Fruit fly (Drosophila melanogaster) whole organism, embryonic: Measurements from ENCODE around the gene Coa8.
A peak's percentile ranks its signal among the peaks of the same experiment; 100 is the strongest.

Experiments used
- ATbp ChIP-seq: fragments of 200-800 bp; sonication (Bioruptor generic); optimal IDR thresholded peaks from 2 replicates; lab custom pipeline; 2017; ENCODE audit warnings: missing biosample characterization, mild to moderate bottlenecking, missing genetic modification characterization, missing genetic modification reagents
- Abd-B ChIP-seq: fragments of 200-800 bp; sonication (Bioruptor generic); optimal IDR thresholded peaks from 2 replicates; lab custom pipeline; 2018; ENCODE audit warnings: missing biosample characterization, mild to moderate bottlenecking, missing genetic modification characterization, moderate library complexity
- Blimp-1 ChIP-seq: fragments of 200-800 bp; sonication (Bioruptor generic); optimal IDR thresholded peaks from 3 replicates; lab custom pipeline; 2018; ENCODE audit warnings: missing biosample characterization, missing genetic modification characterization, mild to moderate bottlenecking, moderate library complexity, missing genetic modification reagents
- Bteb2 ChIP-seq: fragments of 200-800 bp; sonication (Bioruptor generic); optimal IDR thresholded peaks from 2 replicates; lab custom pipeline; 2016; ENCODE audit warnings: missing biosample characterization, missing genetic modification characterization
- CG11398 ChIP-seq: fragments of 200-800 bp; sonication (Bioruptor generic); optimal IDR thresholded peaks from 2 replicates; lab custom pipeline; 2016; ENCODE audit warnings: missing biosample characterization, missing genetic modification characterization
- CG13296 ChIP-seq: fragments of 200-800 bp; sonication (Bioruptor generic); optimal IDR thresholded peaks from 3 replicates; lab custom pipeline; 2018; ENCODE audit warnings: missing biosample characterization, mild to moderate bottlenecking, missing genetic modification characterization
- CG1529 ChIP-seq: fragments of 200-800 bp; sonication (Bioruptor generic); optimal IDR thresholded peaks from 3 replicates; lab custom pipeline; 2018; ENCODE audit warnings: missing biosample characterization, missing genetic modification characterization
- CG1647 ChIP-seq: fragments of 200-800 bp; sonication (Bioruptor generic); optimal IDR thresholded peaks from 3 replicates; lab custom pipeline; 2016; ENCODE audit warnings: missing biosample characterization, missing genetic modification characterization
- CG16815 ChIP-seq: fragments of 200-800 bp; sonication (Bioruptor generic); optimal IDR thresholded peaks from 3 replicates; lab custom pipeline; 2017; ENCODE audit warnings: missing biosample characterization, mild to moderate bottlenecking, missing genetic modification characterization
- CG18764 ChIP-seq: fragments of 200-800 bp; sonication (Bioruptor generic); optimal IDR thresholded peaks from 3 replicates; lab custom pipeline; 2016; ENCODE audit warnings: missing biosample characterization, missing genetic modification characterization
- CG2116 ChIP-seq: fragments of 200-800 bp; sonication (Bioruptor generic); optimal IDR thresholded peaks from 3 replicates; lab custom pipeline; 2018; ENCODE audit warnings: missing biosample characterization, mild to moderate bottlenecking, missing genetic modification characterization
- CG32532 ChIP-seq: fragments of 200-800 bp; sonication (Bioruptor generic); IDR thresholded peaks from 2 replicates; pipeline ENCODE4 v1.3.6; 2022; ENCODE audit warnings: missing biosample characterization, missing genetic modification characterization
- CG3281 ChIP-seq: fragments of 200-800 bp; sonication (Bioruptor generic); optimal IDR thresholded peaks from 3 replicates; lab custom pipeline; 2017; ENCODE audit warnings: missing biosample characterization, mild to moderate bottlenecking, missing genetic modification characterization
- CG34224 ChIP-seq: fragments of 200-800 bp; sonication (Bioruptor generic); IDR thresholded peaks from 3 replicates; pipeline ENCODE4 v1.3.6; 2022; ENCODE audit warnings: missing biosample characterization, missing genetic modification characterization; ENCODE audit not compliant: partially characterized antibody
- CG4360 ChIP-seq: fragments of 200-800 bp; sonication (Bioruptor generic); IDR thresholded peaks from 2 replicates; pipeline ENCODE4 v1.3.6; 2022; ENCODE audit warnings: missing biosample characterization, missing genetic modification characterization
- CG4707 ChIP-seq: fragments of 200-800 bp; sonication (Bioruptor generic); optimal IDR thresholded peaks from 2 replicates; lab custom pipeline; 2018; ENCODE audit warnings: missing biosample characterization, mild to moderate bottlenecking, missing genetic modification characterization, moderate library complexity
- CG5180 ChIP-seq: fragments of 200-800 bp; sonication (Bioruptor generic); optimal IDR thresholded peaks from 3 replicates; lab custom pipeline; 2017; ENCODE audit warnings: missing biosample characterization, missing genetic modification characterization, mild to moderate bottlenecking, moderate library complexity, missing genetic modification reagents
- CG7271 ChIP-seq: fragments of 200-800 bp; sonication (Bioruptor generic); optimal IDR thresholded peaks from 2 replicates; lab custom pipeline; 2018; ENCODE audit warnings: missing biosample characterization, mild to moderate bottlenecking, missing genetic modification characterization, moderate library complexity
- CrebB ChIP-seq: fragments of 200-800 bp; sonication (Bioruptor generic); optimal IDR thresholded peaks from 3 replicates; lab custom pipeline; 2018; ENCODE audit warnings: missing biosample characterization, mild to moderate bottlenecking, missing genetic modification characterization
- Ets65A ChIP-seq: fragments of 200-800 bp; sonication (Bioruptor generic); peaks from one replicate; lab custom pipeline; 2016; ENCODE audit warnings: missing biosample characterization, missing genetic modification characterization
- GATAe ChIP-seq: fragments of 200-800 bp; sonication (Bioruptor generic); conservative IDR thresholded peaks from 2 replicates; pipeline ENCODE4 v1.3.6; 2022; ENCODE audit warnings: missing biosample characterization, missing genetic modification characterization
- Gug ChIP-seq: fragments of 200-800 bp; sonication (Bioruptor generic); IDR thresholded peaks from 4 replicates; pipeline ENCODE4 v1.3.6; 2022; ENCODE audit warnings: missing biosample characterization, missing genetic modification characterization
- HHEX ChIP-seq: fragments of 200-800 bp; sonication (Bioruptor generic); optimal IDR thresholded peaks from 3 replicates; lab custom pipeline; 2017; ENCODE audit warnings: missing biosample characterization, mild to moderate bottlenecking, missing genetic modification characterization, missing genetic modification reagents
- Hr51 ChIP-seq, 2 experiments: fragments of 200-800 bp; sonication (Bioruptor generic); optimal IDR thresholded peaks; 2 replicates in 1 of 2; 3 replicates in 1 of 2; lab custom pipeline; 2016 to 2018; ENCODE audit warnings: missing biosample characterization in 2 of 2, missing genetic modification characterization in 2 of 2, mild to moderate bottlenecking in 1 of 2, moderate library complexity in 1 of 2
- Lim3 ChIP-seq: fragments of 200-800 bp; sonication (Bioruptor generic); IDR thresholded peaks from 2 replicates; pipeline ENCODE4 v1.3.6; 2022; ENCODE audit warnings: missing biosample characterization, missing genetic modification characterization
- Mes4 ChIP-seq: fragments of 200-800 bp; sonication (Bioruptor generic); optimal IDR thresholded peaks from 2 replicates; lab custom pipeline; 2016; ENCODE audit warnings: missing biosample characterization, missing genetic modification characterization
- Side ChIP-seq: fragments of 200-800 bp; sonication (Bioruptor generic); optimal IDR thresholded peaks from 2 replicates; lab custom pipeline; 2016; ENCODE audit warnings: missing biosample characterization, missing genetic modification characterization
- Spps ChIP-seq: fragments of 200-800 bp; sonication (Bioruptor generic); optimal IDR thresholded peaks from 2 replicates; lab custom pipeline; 2018; ENCODE audit warnings: missing biosample characterization, mild to moderate bottlenecking, missing genetic modification characterization
- Sry-β ChIP-seq: fragments of 200-800 bp; sonication (Bioruptor generic); optimal IDR thresholded peaks from 2 replicates; lab custom pipeline; 2018; ENCODE audit warnings: missing biosample characterization, mild to moderate bottlenecking, missing genetic modification characterization, moderate library complexity
- Sry-δ ChIP-seq: fragments of 200-800 bp; sonication (Bioruptor generic); optimal IDR thresholded peaks from 2 replicates; lab custom pipeline; 2016; ENCODE audit warnings: missing biosample characterization, missing genetic modification characterization
- Xbp1 ChIP-seq: fragments of 200-800 bp; sonication (Bioruptor generic); optimal IDR thresholded peaks from 3 replicates; lab custom pipeline; 2016; ENCODE audit warnings: missing biosample characterization, mild to moderate bottlenecking, missing genetic modification characterization
- ash1 ChIP-seq: fragments of 200-800 bp; sonication (Bioruptor generic); optimal IDR thresholded peaks from 2 replicates; lab custom pipeline; 2018; ENCODE audit warnings: missing biosample characterization, mild to moderate bottlenecking, missing genetic modification characterization
- bigmax ChIP-seq: fragments of 200-800 bp; sonication (Bioruptor generic); optimal IDR thresholded peaks from 2 replicates; lab custom pipeline; 2018; ENCODE audit warnings: missing biosample characterization, mild to moderate bottlenecking, missing genetic modification characterization
- crc ChIP-seq: fragments of 200-800 bp; sonication (Bioruptor generic); optimal IDR thresholded peaks from 2 replicates; lab custom pipeline; 2016; ENCODE audit warnings: missing biosample characterization, missing genetic modification characterization
- danr ChIP-seq: fragments of 200-800 bp; sonication (Bioruptor generic); IDR thresholded peaks from 2 replicates; pipeline ENCODE4 v1.3.6; 2022; ENCODE audit warnings: missing biosample characterization, missing genetic modification characterization
- dpn ChIP-seq, 2 experiments: fragments of 200-800 bp; sonication (Bioruptor generic); optimal IDR thresholded peaks; 3 replicates each; lab custom pipeline; 2016; ENCODE audit warnings: missing biosample characterization in 2 of 2, missing genetic modification characterization in 2 of 2
- h ChIP-seq: fragments of >200 bp; optimal IDR thresholded peaks from 2 replicates; lab custom pipeline; 2017
- ham ChIP-seq: fragments of 200-800 bp; sonication (Bioruptor generic); IDR thresholded peaks from 2 replicates; pipeline ENCODE4 v1.3.6; 2022; ENCODE audit warnings: missing biosample characterization, missing genetic modification characterization
- hkb ChIP-seq, 2 experiments: fragments of 200-800 bp in 1 of 2; fragments of >200 bp in 1 of 2; sonication (Bioruptor generic) in 1 of 2; IDR thresholded peaks in 1 of 2; optimal IDR thresholded peaks in 1 of 2; 2 replicates each; pipeline versions ENCODE4 v1.3.6 to Lab custom; 2017 to 2022; ENCODE audit warnings: missing biosample characterization in 1 of 2, missing genetic modification characterization in 1 of 2
- mirr ChIP-seq: fragments of 200-800 bp; sonication (Bioruptor generic); optimal IDR thresholded peaks from 3 replicates; lab custom pipeline; 2018; ENCODE audit warnings: missing biosample characterization, mild to moderate bottlenecking, missing genetic modification characterization
- org-1 ChIP-seq: fragments of 200-800 bp; sonication (Bioruptor generic); optimal IDR thresholded peaks from 2 replicates; lab custom pipeline; 2017; ENCODE audit warnings: missing biosample characterization, missing genetic modification characterization
- pita ChIP-seq: fragments of 200-800 bp; sonication (Bioruptor generic); optimal IDR thresholded peaks from 2 replicates; lab custom pipeline; 2017; ENCODE audit warnings: missing biosample characterization, mild to moderate bottlenecking, missing genetic modification characterization
- schlank ChIP-seq: fragments of 200-800 bp; sonication (Bioruptor generic); optimal IDR thresholded peaks from 2 replicates; lab custom pipeline; 2018; ENCODE audit warnings: missing biosample characterization, mild to moderate bottlenecking, missing genetic modification characterization
- sima ChIP-seq: fragments of 200-800 bp; sonication (Bioruptor generic); optimal IDR thresholded peaks from 2 replicates; lab custom pipeline; 2016; ENCODE audit warnings: missing biosample characterization, missing genetic modification characterization
- so ChIP-seq: fragments of 200-800 bp; sonication (Bioruptor generic); IDR thresholded peaks from 3 replicates; pipeline ENCODE4 v1.3.6; 2022; ENCODE audit warnings: missing biosample characterization, missing genetic modification characterization
- sug ChIP-seq: fragments of 200-800 bp; optimal IDR thresholded peaks from 2 replicates; lab custom pipeline; 2019; ENCODE audit warnings: missing biosample characterization, mild to moderate bottlenecking, missing genetic modification characterization, moderate library complexity
- tna ChIP-seq: fragments of 200-800 bp; sonication (Bioruptor generic); IDR thresholded peaks from 2 replicates; pipeline ENCODE4 v1.3.6; 2022; ENCODE audit warnings: missing biosample characterization, missing genetic modification characterization; ENCODE audit not compliant: partially characterized antibody
- trem ChIP-seq: fragments of 200-800 bp; optimal IDR thresholded peaks from 3 replicates; lab custom pipeline; 2019; ENCODE audit warnings: missing biosample characterization, mild to moderate bottlenecking, missing genetic modification characterization, moderate library complexity
- trh ChIP-seq: fragments of 200-800 bp; sonication (Bioruptor generic); optimal IDR thresholded peaks from 2 replicates; lab custom pipeline; 2016; ENCODE audit warnings: missing biosample characterization, missing genetic modification characterization
- yki ChIP-seq: fragments of >200 bp; optimal IDR thresholded peaks from 3 replicates; lab custom pipeline; 2018
- z ChIP-seq: fragments of 200-800 bp; sonication (Bioruptor generic); IDR thresholded peaks from 3 replicates; pipeline ENCODE4 v1.3.6; 2022; ENCODE audit warnings: missing biosample characterization, missing genetic modification characterization

The Coa8 gene

DNA sequence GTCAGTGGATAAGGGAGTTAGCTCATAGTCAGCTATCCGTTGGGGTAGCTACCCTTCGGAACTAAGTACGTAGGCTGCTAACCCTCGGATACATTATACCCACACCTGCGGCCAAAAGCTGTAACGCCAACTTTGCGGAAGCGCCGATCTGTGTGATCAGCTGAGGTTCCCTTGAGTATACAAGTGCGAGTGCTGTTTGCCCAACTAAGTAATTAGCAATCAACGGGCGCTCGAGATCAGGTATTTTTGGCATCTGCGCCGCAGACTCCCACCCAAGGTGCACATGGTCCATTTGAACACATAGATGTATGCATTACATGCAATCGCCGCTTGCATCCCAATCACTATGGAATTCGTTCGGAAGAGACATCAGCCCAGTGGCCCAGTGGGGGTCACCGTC is 26.0 kb upstream of the Coa8 start (continued):
- TF ChIP-seq CG1529 (GFP tag; lab: Kevin White, UChicago) (no peak), Lim3 (GFP tag; lab: Robert Waterston, UW) (no peak), Side (GFP tag; lab: Kevin White, UChicago) (peak; percentile 60), z (GFP tag; lab: Robert Waterston, UW) (0 out of 3 replicates have a peak, but pooled peaks have one; percentile 41), CG16815 (GFP tag; lab: Kevin White, UChicago) (no peak), pita (GFP tag; lab: Kevin White, UChicago) (no peak), GATAe (GFP tag; lab: Robert Waterston, UW) (peak; percentile 34; the same call in 1 of the 2 replicates), Sry-β (GFP tag; lab: Kevin White, UChicago) (no peak), bigmax (GFP tag; lab: Kevin White, UChicago) (peak; percentile 4), Xbp1 (GFP tag; lab: Kevin White, UChicago) (peak; percentile 11), CG3281 (GFP tag; lab: Kevin White, UChicago) (peak; percentile 86), CG7271 (tag; lab: Kevin White, UChicago) (no peak), Blimp-1 (GFP tag; lab: Kevin White, UChicago) (no peak), trem (tag; lab: Kevin White, UChicago) (no peak), h (lab: Kevin White, UChicago) (no peak), dpn (GFP tag; optimal IDR thresholded peaks at IDR 0.05; lab: Kevin White, UChicago) (peak; percentile 21 to 77), CG13296 (GFP tag; lab: Kevin White, UChicago) (peak; percentile 91), Sry-δ (peak; percentile 28), CG32532 (peak; percentile 58; the same call in 1 of the 2 replicates), Abd-B (GFP tag; lab: Kevin White, UChicago) (no peak), Gug (GFP tag; lab: Robert Waterston, UW) (no peak), CG5180 (GFP tag; lab: Kevin White, UChicago) (peak; percentile 66), CG4707 (GFP tag; lab: Kevin White, UChicago) (no peak), sug (peak; percentile 56), mirr (GFP tag; lab: Kevin White, UChicago) (peak; percentile 86), ATbp (GFP tag; lab: Kevin White, UChicago) (peak; percentile 67), CrebB (tag; lab: Kevin White, UChicago) (peak; percentile 82), ash1 (peak; percentile 87), Bteb2 (peak; percentile 79), tna (GFP tag; lab: Robert Waterston, UW) (no peak), CG4360 (no peak), CG1647 (GFP tag; lab: Kevin White, UChicago) (peak; percentile 12), so (GFP tag; lab: Robert Waterston, UW) (peak; percentile 87; the same call in 2 of the 3 replicates), trh (GFP tag; lab: Kevin White, UChicago) (peak; percentile 39), Mes4 (GFP tag; lab: Kevin White, UChicago) (peak; percentile 49), schlank (tag; lab: Kevin White, UChicago) (peak; percentile 84), CG2116 (peak; percentile 45), CG11398 (peak; percentile 67), HHEX (GFP tag; lab: Kevin White, UChicago) (peak; percentile 87), CG18764 (peak; percentile 38), Hr51 (GFP tag; optimal IDR thresholded peaks at IDR 0.05; lab: Kevin White, UChicago) (peak; percentile 8 to 73), yki (no peak), sima (GFP tag; lab: Kevin White, UChicago) (peak; percentile 32), crc (peak; percentile 50), ham (peak; percentile 66; the same call in 1 of the 2 replicates), hkb (optimal IDR thresholded peaks at IDR 0.05; lab: Kevin White, UChicago) (no peak), hkb (GFP tag; IDR thresholded peaks at IDR 0.05; lab: Robert Waterston, UW) (peak; percentile 89), danr (GFP tag; lab: Robert Waterston, UW) (0 out of 2 replicates have a peak, but pooled peaks have one; percentile 24), Ets65A (GFP tag; lab: Kevin White, UChicago) (peak; percentile 82), CG34224 (no peak), org-1 (GFP tag; lab: Kevin White, UChicago) (peak; percentile 76), Spps (tag; lab: Kevin White, UChicago) (no peak)
